Fruit fly (Drosophila melanogaster): ENCODE data around the gene CG33965.

CG33965 gene

DNA sequence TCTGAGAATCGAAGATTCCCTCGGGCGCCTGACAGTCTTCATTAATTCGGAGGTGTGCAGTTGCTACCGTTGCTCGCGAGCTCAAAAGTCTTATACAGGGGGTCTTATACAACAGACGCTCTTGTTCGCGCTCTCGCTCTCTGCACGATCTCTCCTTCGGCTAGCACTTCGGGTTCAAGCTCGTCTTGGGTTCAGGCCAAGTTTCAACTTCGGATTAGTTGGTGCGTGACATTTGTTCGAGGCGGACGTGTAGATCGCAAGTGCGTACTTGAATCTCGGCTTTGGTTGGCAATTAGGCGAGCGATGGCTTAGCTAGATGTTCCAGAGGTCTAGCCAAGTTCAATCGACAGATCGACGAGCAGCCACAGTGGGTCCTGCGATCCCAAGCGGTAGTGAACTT lies 24.5 kb upstream of the CG33965 start:
- TF ChIP-seq CG11762 (GFP tag; optimal IDR thresholded peaks at IDR 0.05; ENCODE audit: insufficient read depth) (no peak), CG8119 (GFP tag; IDR thresholded peaks at IDR 0.05) (peak; percentile 28; the same call in 1 of the 3 replicates), svp (GFP tag) (peak; percentile 57), Hr38 (GFP tag; optimal IDR thresholded peaks at IDR 0.05) (no peak), fkh (GFP tag; optimal IDR thresholded peaks at IDR 0.05) (no peak), dsx (GFP tag; optimal IDR thresholded peaks at IDR 0.05; ENCODE audit: poor library complexity, severe bottlenecking) (no peak), Blimp-1 (GFP tag; optimal IDR thresholded peaks at IDR 0.05) (no peak), ss (GFP tag; optimal IDR thresholded peaks at IDR 0.05) (peak in 1 of 2 experiments; percentile 26), CG6792 (GFP tag; optimal IDR thresholded peaks at IDR 0.05) (no peak), net (GFP tag; optimal IDR thresholded peaks at IDR 0.05) (peak; percentile 4), spab (GFP tag; optimal IDR thresholded peaks at IDR 0.05) (no peak), topi (GFP tag; optimal IDR thresholded peaks at IDR 0.05) (no peak), eg (GFP tag; IDR thresholded peaks at IDR 0.05) (0 out of 3 replicates have a peak, but pooled peaks have one; percentile 43), CG15336 (GFP tag; IDR thresholded peaks at IDR 0.05) (no peak), CG11294 (GFP tag; IDR thresholded peaks at IDR 0.05) (no peak), CG9139 (GFP tag; optimal IDR thresholded peaks at IDR 0.05) (no peak), Ets96B (tag; optimal IDR thresholded peaks at IDR 0.05) (no peak), Eip78C (GFP tag) (peak; percentile 63), CG11902 (GFP tag; optimal IDR thresholded peaks at IDR 0.05) (no peak), acj6 (GFP tag; optimal IDR thresholded peaks at IDR 0.05) (no peak), CG7368 (GFP tag; optimal IDR thresholded peaks at IDR 0.05) (no peak), Eip75B (GFP tag; optimal IDR thresholded peaks at IDR 0.05) (no peak), Eip93F (GFP tag; optimal IDR thresholded peaks at IDR 0.05) (no peak), Lpt (GFP tag; optimal IDR thresholded peaks at IDR 0.05) (peak; percentile 23), salr (GFP tag; optimal IDR thresholded peaks at IDR 0.05) (no peak)

DNA sequence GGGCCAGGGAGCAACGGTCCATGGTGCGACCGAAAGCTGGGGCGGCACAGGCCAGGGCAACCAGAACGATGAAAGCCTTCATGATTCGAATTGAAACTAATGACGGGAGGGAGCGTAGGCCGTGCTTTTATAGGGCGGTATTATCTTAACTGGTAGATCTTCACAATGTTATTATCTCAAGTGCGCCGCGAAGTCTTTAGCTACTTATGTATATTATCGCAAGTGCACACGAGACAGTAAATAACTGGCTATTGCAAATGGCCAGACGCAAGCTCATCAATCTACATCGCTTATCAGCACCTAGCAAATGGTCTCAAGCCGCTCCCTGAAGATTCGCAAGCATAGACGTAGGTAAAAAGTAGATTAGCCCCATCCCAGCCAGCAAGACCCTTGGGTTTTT lies 21.6 kb upstream of the CG33965 start, which contains the start of gene LysD:
LysD (minus strand) TSS at position 101 of the 400 bp plus-strand sequence.
- TF ChIP-seq CG3032 (tag; optimal IDR thresholded peaks at IDR 0.05) (no peak), Ets21C (GFP tag; optimal IDR thresholded peaks at IDR 0.05) (no peak), CG15336 (GFP tag; IDR thresholded peaks at IDR 0.05) (no peak), fkh (GFP tag; optimal IDR thresholded peaks at IDR 0.05) (no peak), Blimp-1 (GFP tag; optimal IDR thresholded peaks at IDR 0.05) (no peak), Met (GFP tag; optimal IDR thresholded peaks at IDR 0.05) (no peak), net (GFP tag; optimal IDR thresholded peaks at IDR 0.05) (no peak), fd59A (GFP tag; optimal IDR thresholded peaks at IDR 0.05) (no peak), CG6808 (GFP tag; optimal IDR thresholded peaks at IDR 0.05) (no peak), CG8319 (GFP tag; optimal IDR thresholded peaks at IDR 0.05) (no peak), ss (GFP tag; optimal IDR thresholded peaks at IDR 0.05) (no peak), eg (GFP tag; IDR thresholded peaks at IDR 0.05) (no peak), Eip75B (GFP tag; optimal IDR thresholded peaks at IDR 0.05) (no peak), Eip93F (GFP tag; optimal IDR thresholded peaks at IDR 0.05) (no peak), CG31627 (GFP tag; optimal IDR thresholded peaks at IDR 0.05) (no peak), svp (GFP tag) (no peak)

DNA sequence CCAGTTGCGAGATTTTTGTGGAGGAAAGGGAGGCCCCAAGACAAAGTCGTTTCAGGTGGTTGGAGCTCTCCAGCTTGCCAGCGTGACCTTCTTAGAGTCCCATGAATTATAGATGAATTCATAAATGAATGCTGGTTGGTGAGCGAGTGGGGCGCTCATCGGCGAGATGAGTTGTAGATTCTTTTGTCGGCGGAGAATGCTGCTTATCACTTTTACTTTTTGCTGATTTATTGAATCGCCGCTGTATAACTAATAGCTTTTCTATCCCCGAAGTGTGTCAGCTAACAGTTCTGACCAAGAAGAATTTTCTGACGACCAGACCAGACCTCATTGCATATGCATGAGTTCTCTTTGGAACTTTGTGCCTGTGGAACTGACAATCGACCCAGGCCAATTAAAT lies 20.6 kb upstream of the CG33965 start:
- TF ChIP-seq fd59A (GFP tag; optimal IDR thresholded peaks at IDR 0.05) (no peak), Sox14 (GFP tag; optimal IDR thresholded peaks at IDR 0.05) (no peak), CG31627 (GFP tag; optimal IDR thresholded peaks at IDR 0.05) (no peak)

DNA sequence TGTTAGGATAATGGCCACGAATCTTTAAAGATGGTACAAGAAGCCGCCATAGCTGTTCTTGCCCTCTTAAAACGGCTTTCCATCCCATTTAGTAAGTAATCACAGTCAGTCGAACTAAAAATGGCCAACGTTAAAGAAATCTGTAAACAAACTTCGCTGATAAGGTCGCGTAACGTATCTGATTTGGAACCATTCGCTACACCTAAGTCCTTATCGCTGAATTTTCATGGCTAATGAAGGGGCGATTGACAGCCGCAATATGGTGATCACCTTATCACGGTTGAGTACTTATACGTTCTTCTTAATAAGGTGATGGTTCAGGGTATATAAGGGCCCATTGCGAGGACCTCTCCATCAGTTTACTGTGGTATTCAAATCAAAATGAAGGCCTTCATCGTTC lies 20.1 kb upstream of the CG33965 start, which contains the start of gene LysE:
LysE (plus strand) TSS at position 257 of the 400 bp plus-strand sequence.
- TF ChIP-seq svp (GFP tag) (peak; percentile 57), spab (GFP tag; optimal IDR thresholded peaks at IDR 0.05) (no peak)

DNA sequence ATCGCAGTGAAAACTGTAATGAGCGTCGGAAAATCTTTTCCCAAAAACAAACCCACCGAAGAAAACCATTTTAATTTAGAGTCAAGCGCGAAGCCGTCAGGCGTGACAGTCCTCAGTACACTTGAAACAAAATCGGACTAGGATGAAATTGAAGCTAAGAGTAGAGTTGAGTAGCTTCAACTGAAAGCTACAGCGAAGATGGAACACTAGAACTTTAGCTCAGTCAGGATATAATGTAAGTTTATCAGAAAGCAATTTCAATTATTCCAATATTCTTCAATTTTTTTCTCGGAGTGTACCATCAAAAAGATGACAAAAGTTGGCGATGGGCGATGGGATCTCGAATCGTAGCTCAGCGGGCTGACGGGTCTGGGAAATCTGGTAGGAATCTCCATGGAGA lies 16.2 kb upstream of the CG33965 start:
- TF ChIP-seq CG6163 (GFP tag; IDR thresholded peaks at IDR 0.05) (peak; percentile 45; the same call in 2 of the 3 replicates), dac (GFP tag; optimal IDR thresholded peaks at IDR 0.05) (peak; percentile 17), Eip78C (GFP tag) (peak; percentile 6), Lpt (GFP tag; optimal IDR thresholded peaks at IDR 0.05) (no peak), CG15336 (GFP tag; IDR thresholded peaks at IDR 0.05) (peak; percentile 64), CG8119 (GFP tag; IDR thresholded peaks at IDR 0.05) (peak; percentile 54; the same call in 2 of the 3 replicates), CG6276 (GFP tag; optimal IDR thresholded peaks at IDR 0.05) (peak; percentile 26), Hr4 (GFP tag; optimal IDR thresholded peaks at IDR 0.05) (peak; percentile 68), eg (GFP tag; IDR thresholded peaks at IDR 0.05) (peak; percentile 62), CG32006 (GFP tag; optimal IDR thresholded peaks at IDR 0.05) (peak; percentile 72), CG4318 (GFP tag; optimal IDR thresholded peaks at IDR 0.05) (peak; percentile 46), svp (GFP tag) (peak; percentile 10), salr (GFP tag; optimal IDR thresholded peaks at IDR 0.05) (no peak), OdsH (GFP tag; optimal IDR thresholded peaks at IDR 0.05) (no peak)

Data from whole organism, prepupa.